Fruit fly (Drosophila melanogaster): ENCODE measurements around the gene Vps33B.

The Vps33B gene

dm6 chr3R:25490778-25491664 is 17.7 kb downstream of the Vps33B start, which contains the start of the genes Gnpat and CG5112 (continued):
- TF ChIP-seq so (GFP tag; IDR thresholded peaks at IDR 0.05) (0 out of 3 replicates have a peak, but pooled peaks have one; percentile 38), hkb (optimal IDR thresholded peaks at IDR 0.05) (no peak), hkb (GFP tag; IDR thresholded peaks at IDR 0.05) (peak; percentile 11; the same call in 1 of the 2 replicates), CG5245 (GFP tag; optimal IDR thresholded peaks at IDR 0.05) (peak; percentile 36), Lim3 (GFP tag; IDR thresholded peaks at IDR 0.05) (no peak), Mad (GFP tag; optimal IDR thresholded peaks at IDR 0.05) (peak; percentile 34), Spps (tag; optimal IDR thresholded peaks at IDR 0.05) (no peak), ttk (GFP tag; IDR thresholded peaks at IDR 0.05) (peak; percentile 58), CG18599 (GFP tag; optimal IDR thresholded peaks at IDR 0.05) (peak; percentile 50), Hsf (GFP tag; optimal IDR thresholded peaks at IDR 0.05) (peak; percentile 57), CG10209 (GFP tag; optimal IDR thresholded peaks at IDR 0.05) (peak; percentile 22), CG9727 (GFP tag; optimal IDR thresholded peaks at IDR 0.05) (peak; percentile 49), Ravus (GFP tag; IDR thresholded peaks at IDR 0.05) (no peak), en (GFP tag; optimal IDR thresholded peaks at IDR 0.05) (no peak), pnt (GFP tag; optimal IDR thresholded peaks at IDR 0.05) (no peak), luna (GFP tag; optimal IDR thresholded peaks at IDR 0.05) (no peak), hth (optimal IDR thresholded peaks at IDR 0.05) (no peak), Abd-B (GFP tag; optimal IDR thresholded peaks at IDR 0.05) (peak; percentile 36), Awh (GFP tag; IDR thresholded peaks at IDR 0.05) (peak; percentile 55), sob (GFP tag; IDR thresholded peaks at IDR 0.05) (peak; percentile 80), HmgZ (tag; optimal IDR thresholded peaks at IDR 0.05) (peak; percentile 46), zen2 (GFP tag; IDR thresholded peaks at IDR 0.05; ENCODE audit: partially characterized antibody) (peak; percentile 61; the same call in 2 of the 3 replicates), Bgb (GFP tag; IDR thresholded peaks at IDR 0.05; ENCODE audit: partially characterized antibody) (peak; percentile 71), CG1792 (GFP tag; optimal IDR thresholded peaks at IDR 0.05) (peak; percentile 98), Rfx (GFP tag; IDR thresholded peaks at IDR 0.05) (peak; percentile 91), CG15269 (tag; optimal IDR thresholded peaks at IDR 0.05) (peak; percentile 66), Hr78 (GFP tag; optimal IDR thresholded peaks at IDR 0.05) (no peak), shn (GFP tag; optimal IDR thresholded peaks at IDR 0.05) (peak; percentile 60), CG11695 (GFP tag; IDR thresholded peaks at IDR 0.05) (peak; percentile 19; the same call in 1 of the 3 replicates), CG7271 (tag; optimal IDR thresholded peaks at IDR 0.05) (no peak), lab (GFP tag; optimal IDR thresholded peaks at IDR 0.05) (peak; percentile 47), toy (GFP tag; IDR thresholded peaks at IDR 0.05) (no peak), phol (tag; optimal IDR thresholded peaks at IDR 0.05) (peak; percentile 69), CG31365 (tag; optimal IDR thresholded peaks at IDR 0.05) (no peak), CG4730 (GFP tag; IDR thresholded peaks at IDR 0.05) (peak; percentile 38; the same call in 1 of the 2 replicates), kah (GFP tag; optimal IDR thresholded peaks at IDR 0.05) (peak; percentile 11), CG13287 (GFP tag; IDR thresholded peaks at IDR 0.05; ENCODE audit: partially characterized antibody) (peak; percentile 78), Bdp1 (GFP tag; optimal IDR thresholded peaks at IDR 0.05) (no peak), HLH54F (GFP tag; optimal IDR thresholded peaks at IDR 0.05) (peak; percentile 61), unc-4 (GFP tag; IDR thresholded peaks at IDR 0.05; ENCODE audit: partially characterized antibody) (peak; percentile 61), scrt (GFP tag; optimal IDR thresholded peaks at IDR 0.05) (no peak), wor (GFP tag; IDR thresholded peaks at IDR 0.05) (no peak; the same call in 1 of the 2 replicates), lov (optimal IDR thresholded peaks at IDR 0.05) (no peak), lov (GFP tag; IDR thresholded peaks at IDR 0.05) (peak; percentile 85), Kr (GFP tag; optimal IDR thresholded peaks at IDR 0.05) (no peak), exex (tag; optimal IDR thresholded peaks at IDR 0.05) (no peak), Dref (GFP tag; IDR thresholded peaks at IDR 0.05) (peak; percentile 62), zfh1 (GFP tag; IDR thresholded peaks at IDR 0.05) (peak; percentile 60; the same call in 2 of the 3 replicates), Aef1 (GFP tag; IDR thresholded peaks at IDR 0.05) (peak; percentile 65)
